Fruit fly (Drosophila melanogaster): ENCODE data around the gene CG1677.

The CG1677 gene

dm6 chrX:7405697-7406096, at the start of gene CG1677:
Gene CG1677 (minus strand): TSS chrX:7405797.
- TF ChIP-seq h (optimal IDR thresholded peaks at IDR 0.05) (no peak), Myc (optimal IDR thresholded peaks at IDR 0.05) (no peak), ttk (optimal IDR thresholded peaks at IDR 0.05) (no peak), insv (optimal IDR thresholded peaks at IDR 0.05) (no peak)

dm6 chrX:7453236-7453635, 47.6 kb upstream of the CG1677 start, which contains the start of gene CG43198:
Gene CG43198 (minus strand): TSS chrX:7453336.
- TF ChIP-seq psq (optimal IDR thresholded peaks at IDR 0.05) (no peak), h (optimal IDR thresholded peaks at IDR 0.05) (no peak), insv (optimal IDR thresholded peaks at IDR 0.05) (no peak), ttk (optimal IDR thresholded peaks at IDR 0.05) (no peak), Sin3A (optimal IDR thresholded peaks at IDR 0.05) (no peak), Myc (optimal IDR thresholded peaks at IDR 0.05) (no peak)

- TF ChIP-seq insv (optimal IDR thresholded peaks at IDR 0.05) (no peak), Myc (optimal IDR thresholded peaks at IDR 0.05) (no peak), Sin3A (optimal IDR thresholded peaks at IDR 0.05) (no peak), h (optimal IDR thresholded peaks at IDR 0.05) (no peak)
Observed at dm6 chrX:7451909-7452308, 46.3 kb upstream of the CG1677 start, which contains the start of gene CG11368. Gene CG11368 (plus strand): TSS chrX:7452209.

- TF ChIP-seq Myc (optimal IDR thresholded peaks at IDR 0.05) (no peak), ttk (optimal IDR thresholded peaks at IDR 0.05) (no peak), h (optimal IDR thresholded peaks at IDR 0.05) (no peak), Sin3A (optimal IDR thresholded peaks at IDR 0.05) (no peak), psq (optimal IDR thresholded peaks at IDR 0.05) (no peak), insv (optimal IDR thresholded peaks at IDR 0.05) (no peak)
Observed at dm6 chrX:7445023-7445422, 39.4 kb upstream of the CG1677 start.

- TF ChIP-seq h (optimal IDR thresholded peaks at IDR 0.05) = no peak
- no peak for TF ChIP-seq psq (optimal IDR thresholded peaks at IDR 0.05)
- TF ChIP-seq Sin3A (optimal IDR thresholded peaks at IDR 0.05) = no peak
- no peak for TF ChIP-seq Myc (optimal IDR thresholded peaks at IDR 0.05)
- TF ChIP-seq ttk (optimal IDR thresholded peaks at IDR 0.05) = no peak
- no peak for TF ChIP-seq insv (optimal IDR thresholded peaks at IDR 0.05)
Observed at dm6 chrX:7432393-7432792, 26.8 kb upstream of the CG1677 start.

dm6 chrX:7425643-7426042, 20.0 kb upstream of the CG1677 start, which contains the start of gene CG32726:
Gene CG32726 (minus strand): TSS chrX:7425743.
- TF ChIP-seq Sin3A (optimal IDR thresholded peaks at IDR 0.05) (no peak), Myc (optimal IDR thresholded peaks at IDR 0.05) (no peak), insv (optimal IDR thresholded peaks at IDR 0.05) (no peak), h (optimal IDR thresholded peaks at IDR 0.05) (no peak), ttk (optimal IDR thresholded peaks at IDR 0.05) (no peak), psq (optimal IDR thresholded peaks at IDR 0.05) (no peak)

dm6 chrX:7424742-7425141, 19.1 kb upstream of the CG1677 start, which contains the start of gene CG15036:
Gene CG15036 (minus strand): TSS chrX:7424842.
- TF ChIP-seq insv (optimal IDR thresholded peaks at IDR 0.05) = no peak
- no peak for TF ChIP-seq Myc (optimal IDR thresholded peaks at IDR 0.05)
- no peak for TF ChIP-seq Sin3A (optimal IDR thresholded peaks at IDR 0.05)
- TF ChIP-seq psq (optimal IDR thresholded peaks at IDR 0.05) = no peak
- no peak for TF ChIP-seq h (optimal IDR thresholded peaks at IDR 0.05)
- no peak for TF ChIP-seq ttk (optimal IDR thresholded peaks at IDR 0.05)

- TF ChIP-seq insv (optimal IDR thresholded peaks at IDR 0.05) (no peak), Myc (optimal IDR thresholded peaks at IDR 0.05) (no peak), psq (optimal IDR thresholded peaks at IDR 0.05) (no peak), ttk (optimal IDR thresholded peaks at IDR 0.05) (no peak), h (optimal IDR thresholded peaks at IDR 0.05) (no peak), Sin3A (optimal IDR thresholded peaks at IDR 0.05) (no peak)
Observed at dm6 chrX:7422577-7422976, 17.0 kb upstream of the CG1677 start.

- TF ChIP-seq h (optimal IDR thresholded peaks at IDR 0.05) (no peak), ttk (optimal IDR thresholded peaks at IDR 0.05) (no peak), psq (optimal IDR thresholded peaks at IDR 0.05) (no peak), Sin3A (optimal IDR thresholded peaks at IDR 0.05) (no peak), Myc (optimal IDR thresholded peaks at IDR 0.05) (no peak), insv (optimal IDR thresholded peaks at IDR 0.05) (no peak)
Observed at dm6 chrX:7418294-7418693, 12.7 kb upstream of the CG1677 start, which contains the start of gene rumpel. Gene rumpel (plus strand): TSS chrX:7418594.

dm6 chrX:7417875-7418274, 12.3 kb upstream of the CG1677 start:
- TF ChIP-seq psq (optimal IDR thresholded peaks at IDR 0.05) (no peak), insv (optimal IDR thresholded peaks at IDR 0.05) (no peak), Myc (optimal IDR thresholded peaks at IDR 0.05) (no peak), ttk (optimal IDR thresholded peaks at IDR 0.05) (no peak), Sin3A (optimal IDR thresholded peaks at IDR 0.05) (no peak), h (optimal IDR thresholded peaks at IDR 0.05) (no peak)

dm6 chrX:7416953-7417352, 11.4 kb upstream of the CG1677 start, which contains the start of gene CG34337:
Gene CG34337 (plus strand): TSS chrX:7417253.
- TF ChIP-seq ttk (optimal IDR thresholded peaks at IDR 0.05) (no peak), Myc (optimal IDR thresholded peaks at IDR 0.05) (no peak), psq (optimal IDR thresholded peaks at IDR 0.05) (no peak), h (optimal IDR thresholded peaks at IDR 0.05) (no peak), Sin3A (optimal IDR thresholded peaks at IDR 0.05) (no peak), insv (optimal IDR thresholded peaks at IDR 0.05) (no peak)

dm6 chrX:7415027-7415426, 9.4 kb upstream of the CG1677 start:
- TF ChIP-seq ttk (optimal IDR thresholded peaks at IDR 0.05) = no peak
- no peak for TF ChIP-seq psq (optimal IDR thresholded peaks at IDR 0.05)
- TF ChIP-seq Myc (optimal IDR thresholded peaks at IDR 0.05) = no peak
- TF ChIP-seq h (optimal IDR thresholded peaks at IDR 0.05) = no peak
- no peak for TF ChIP-seq Sin3A (optimal IDR thresholded peaks at IDR 0.05)
- TF ChIP-seq insv (optimal IDR thresholded peaks at IDR 0.05) = no peak

dm6 chrX:7413569-7413968, 8.0 kb upstream of the CG1677 start, which contains the start of gene CG42705:
Gene CG42705 (plus strand): TSS chrX:7413869.
- TF ChIP-seq psq (optimal IDR thresholded peaks at IDR 0.05) = no peak
- no peak for TF ChIP-seq insv (optimal IDR thresholded peaks at IDR 0.05)
- TF ChIP-seq h (optimal IDR thresholded peaks at IDR 0.05) = no peak
- TF ChIP-seq ttk (optimal IDR thresholded peaks at IDR 0.05) = no peak
- no peak for TF ChIP-seq Sin3A (optimal IDR thresholded peaks at IDR 0.05)
- TF ChIP-seq Myc (optimal IDR thresholded peaks at IDR 0.05) = no peak

Data from Kc167 (cell line).